Worm (Caenorhabditis elegans) whole organism, L4 larva: ENCODE data around the gene T21H3.1.

Source experiments
- fkh-10 ChIP-seq: fragments of 150-350 bp; optimal IDR thresholded peaks from 2 replicates; lab custom pipeline; 2014; ENCODE audit warnings: missing biosample characterization, missing genetic modification reagents, missing genetic modification characterization
- unc-62 ChIP-seq, 3 experiments: fragments of 150-350 bp in 1 of 3; sonication (generic microtip); optimal IDR thresholded peaks in 2 of 3; peaks in 1 of 3; 1 replicate in 1 of 3; 2 replicates in 2 of 3; lab custom pipeline; 2014 to 2017; ENCODE audit warnings: missing biosample characterization in 3 of 3, missing genetic modification characterization in 3 of 3, missing genetic modification reagents in 3 of 3, missing genotype in 1 of 3

The T21H3.1 gene

DNA sequence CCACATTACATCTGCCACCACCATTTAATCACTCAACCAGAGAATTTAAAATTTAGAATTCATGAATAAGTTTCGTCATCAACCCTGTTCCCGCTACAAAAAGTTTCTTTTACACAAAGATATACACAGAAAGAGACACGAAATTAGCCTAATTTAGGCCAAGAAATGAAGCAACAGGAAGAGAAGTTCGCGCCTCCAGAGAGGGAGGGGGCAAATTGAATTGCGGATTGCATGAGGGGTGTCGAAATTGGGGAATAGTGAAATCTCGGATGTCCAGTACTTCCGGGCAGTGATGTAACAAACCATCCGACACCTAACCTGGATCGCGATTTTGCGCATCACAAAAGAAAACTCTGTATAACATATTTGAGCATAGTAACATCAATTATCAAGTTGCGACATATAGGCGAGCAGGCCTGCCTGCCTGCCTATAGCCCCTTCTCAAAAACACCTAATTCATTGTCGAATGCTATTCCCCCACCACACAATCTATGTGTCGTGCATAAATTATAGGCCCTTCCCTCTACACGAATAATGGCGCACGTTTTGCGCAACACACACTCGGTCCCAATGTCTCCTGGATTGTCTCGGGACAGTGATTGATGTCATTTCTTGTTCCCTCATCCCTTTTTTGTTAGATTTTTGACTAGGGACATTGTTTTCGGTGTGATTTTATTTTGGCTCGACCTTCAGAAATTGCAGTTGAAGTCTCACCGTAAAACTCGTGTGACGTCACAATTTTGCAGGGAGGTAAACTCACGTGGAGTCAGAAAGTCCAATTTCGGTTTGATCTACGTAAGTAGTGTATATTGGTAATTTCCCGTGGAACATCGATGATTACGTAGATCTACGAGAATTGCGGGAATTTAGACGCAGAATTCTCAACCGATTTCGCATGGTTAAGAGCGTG, 51.5 kb downstream of the T21H3.1 start:
- no peak for TF ChIP-seq fkh-10 (GFP tag; lab: Kevin White, UChicago)
- TF ChIP-seq unc-62 (GFP tag; optimal IDR thresholded peaks at IDR 0.05 in 1 of 2; lab: Kevin White, UChicago) = peak in 1 of 2 experiments; percentile 85
- TF ChIP-seq unc-62 (tag; optimal IDR thresholded peaks at IDR 0.05; lab: Kevin White, UChicago) = no peak
